Worm (Caenorhabditis elegans) whole organism, L1 larva: ENCODE results near the gene ZK688.4.

Experiments
- C16A3.4 ChIP-seq: fragments of 150-350 bp; optimal IDR thresholded peaks from 2 replicates; lab custom pipeline; 2014; ENCODE audit warnings: missing biosample characterization, missing genetic modification characterization
- C34B4.2 ChIP-seq: sonication (generic microtip); optimal IDR thresholded peaks from 2 replicates; lab custom pipeline; 2017; ENCODE audit warnings: mild to moderate bottlenecking, missing genetic modification characterization, missing compliant biosample characterization
- F16B12.6 ChIP-seq: fragments of 150-350 bp; optimal IDR thresholded peaks from 2 replicates; lab custom pipeline; 2014; ENCODE audit warnings: missing biosample characterization, missing genetic modification characterization
- Y116A8C.19 ChIP-seq: sonication (generic microtip); optimal IDR thresholded peaks from 2 replicates; lab custom pipeline; 2016; ENCODE audit warnings: missing compliant biosample characterization, missing genetic modification characterization, borderline replicate concordance
- aha-1 ChIP-seq: fragments of 150-350 bp; optimal IDR thresholded peaks from 2 replicates; lab custom pipeline; 2014; ENCODE audit warnings: missing biosample characterization, missing genetic modification characterization
- alr-1 ChIP-seq: fragments of 200-800 bp; sonication (Bioruptor generic); optimal IDR thresholded peaks from 2 replicates; lab custom pipeline; 2018; ENCODE audit warnings: borderline replicate concordance, mild to moderate bottlenecking, missing genetic modification characterization, missing compliant biosample characterization
- blmp-1 ChIP-seq: fragments of 150-350 bp; optimal IDR thresholded peaks from 2 replicates; lab custom pipeline; 2014; ENCODE audit warnings: missing biosample characterization, missing genetic modification characterization
- ceh-63 ChIP-seq: fragments of 200-800 bp; sonication (Bioruptor generic); optimal IDR thresholded peaks from 2 replicates; lab custom pipeline; 2018; ENCODE audit warnings: mild to moderate bottlenecking, missing genetic modification characterization, missing compliant biosample characterization
- ceh-8 ChIP-seq: fragments of 200-800 bp; sonication (Bioruptor generic); optimal IDR thresholded peaks from 2 replicates; lab custom pipeline; 2018; ENCODE audit warnings: mild to moderate bottlenecking, missing genetic modification characterization, moderate library complexity, missing compliant biosample characterization
- ceh-82 ChIP-seq, 3 experiments: fragments of 150-350 bp in 1 of 3; sonication (generic microtip) in 2 of 3; optimal IDR thresholded peaks; 2 replicates each; lab custom pipeline; 2014 to 2017; ENCODE audit warnings: missing biosample characterization in 3 of 3, missing genetic modification characterization in 3 of 3
- ces-1 ChIP-seq: fragments of 150-350 bp; optimal IDR thresholded peaks from 2 replicates; lab custom pipeline; 2014; ENCODE audit warnings: missing biosample characterization, missing genetic modification reagents, missing genetic modification characterization
- dpl-1 ChIP-seq, 3 experiments: fragments of 150-350 bp in 2 of 3; sonication (generic microtip) in 1 of 3; optimal IDR thresholded peaks; 2 replicates each; lab custom pipeline; 2014 to 2017; ENCODE audit warnings: missing biosample characterization in 3 of 3, missing genetic modification characterization in 3 of 3, missing genetic modification reagents in 3 of 3
- efl-1 ChIP-seq, 4 experiments: fragments of 150-350 bp; optimal IDR thresholded peaks in 3 of 4; peaks in 1 of 4; 1 replicate in 1 of 4; 2 replicates in 3 of 4; lab custom pipeline; 2014; ENCODE audit warnings: missing biosample characterization in 2 of 4, missing genetic modification characterization in 2 of 4, missing genetic modification reagents in 2 of 4
- efl-3 ChIP-seq: fragments of 200-800 bp; sonication (Bioruptor generic); optimal IDR thresholded peaks from 2 replicates; lab custom pipeline; 2018; ENCODE audit warnings: mild to moderate bottlenecking, missing genetic modification characterization, missing compliant biosample characterization
- egl-27 ChIP-seq, 2 experiments: fragments of 150-350 bp in 1 of 2; sonication (generic microtip); optimal IDR thresholded peaks; 3 replicates each; lab custom pipeline; 2017 to 2018; ENCODE audit warnings: missing biosample characterization in 2 of 2, missing genetic modification characterization in 2 of 2, missing genetic modification reagents in 2 of 2
- elt-2 ChIP-seq: sonication (generic microtip); optimal IDR thresholded peaks from 2 replicates; lab custom pipeline; 2016; ENCODE audit warnings: missing genetic modification characterization, mild to moderate bottlenecking, inconsistent platforms, missing compliant biosample characterization, missing genetic modification reagents
- elt-3 ChIP-seq, 6 experiments: fragments of 150-350 bp in 1 of 6; sonication (generic microtip); optimal IDR thresholded peaks; 2 replicates each; lab custom pipeline; 2017 to 2018; ENCODE audit warnings: missing biosample characterization in 6 of 6, missing genetic modification characterization in 6 of 6, inconsistent platforms in 1 of 6
- ets-5 ChIP-seq: fragments of 200-800 bp; sonication (Bioruptor generic); IDR thresholded peaks from 2 replicates; pipeline ENCODE4 v1.3.6; 2022; ENCODE audit warnings: missing genetic modification characterization, missing compliant biosample characterization
- hlh-4 ChIP-seq: sonication (generic microtip); optimal IDR thresholded peaks from 2 replicates; lab custom pipeline; 2016; ENCODE audit warnings: mild to moderate bottlenecking, missing genetic modification characterization, missing compliant biosample characterization
- isw-1 ChIP-seq: fragments of 200-800 bp; sonication (Bioruptor generic); IDR thresholded peaks from 2 replicates; pipeline ENCODE4 v1.3.6; 2022; ENCODE audit warnings: missing genetic modification characterization, missing compliant biosample characterization
- jun-1 ChIP-seq: fragments of 150-350 bp; optimal IDR thresholded peaks from 2 replicates; lab custom pipeline; 2014; ENCODE audit warnings: missing biosample characterization, missing genetic modification reagents, missing genetic modification characterization
- lin-14 ChIP-seq: fragments of 200-800 bp; sonication (Bioruptor generic); optimal IDR thresholded peaks from 2 replicates; lab custom pipeline; 2018; ENCODE audit warnings: mild to moderate bottlenecking, missing genetic modification characterization, moderate library complexity, missing compliant biosample characterization
- lin-35 ChIP-seq, 2 experiments: fragments of 150-350 bp; optimal IDR thresholded peaks; 2 replicates each; lab custom pipeline; 2014; ENCODE audit warnings: missing biosample characterization in 2 of 2, missing genetic modification characterization in 2 of 2, missing genetic modification reagents in 2 of 2
- lin-39 ChIP-seq: fragments of 150-350 bp; optimal IDR thresholded peaks from 2 replicates; lab custom pipeline; 2014; ENCODE audit warnings: missing biosample characterization, missing genetic modification reagents, missing genetic modification characterization
- lsy-2 ChIP-seq, 2 experiments: fragments of 150-350 bp; optimal IDR thresholded peaks; 2 replicates each; lab custom pipeline; 2014; ENCODE audit warnings: missing biosample characterization in 2 of 2, missing genetic modification characterization in 2 of 2
- mdl-1 ChIP-seq, 2 experiments: fragments of 150-350 bp; optimal IDR thresholded peaks; 2 replicates each; lab custom pipeline; 2014 to 2017; ENCODE audit warnings: missing biosample characterization in 2 of 2, missing genetic modification characterization in 2 of 2, inconsistent platforms in 1 of 2
- mef-2 ChIP-seq: fragments of 150-350 bp; optimal IDR thresholded peaks from 2 replicates; lab custom pipeline; 2014; ENCODE audit warnings: missing biosample characterization, missing genetic modification characterization
- mep-1 ChIP-seq: fragments of 150-350 bp; optimal IDR thresholded peaks from 2 replicates; lab custom pipeline; 2014; ENCODE audit warnings: missing biosample characterization, missing genetic modification characterization
- nhr-11 ChIP-seq: fragments of 150-350 bp; optimal IDR thresholded peaks from 2 replicates; lab custom pipeline; 2014; ENCODE audit warnings: missing biosample characterization, missing genetic modification characterization
- nhr-12 ChIP-seq: sonication (generic microtip); optimal IDR thresholded peaks from 2 replicates; lab custom pipeline; 2017; ENCODE audit warnings: missing biosample characterization, missing genetic modification characterization
- nhr-20 ChIP-seq: sonication (generic microtip); optimal IDR thresholded peaks from 2 replicates; lab custom pipeline; 2016; ENCODE audit warnings: mild to moderate bottlenecking, missing genetic modification characterization, missing compliant biosample characterization
- nhr-47 ChIP-seq: sonication (generic microtip); optimal IDR thresholded peaks from 2 replicates; lab custom pipeline; 2016; ENCODE audit warnings: mild to moderate bottlenecking, missing genetic modification characterization, moderate library complexity, missing compliant biosample characterization
- nhr-76 ChIP-seq: sonication (generic microtip); optimal IDR thresholded peaks from 2 replicates; lab custom pipeline; 2017; ENCODE audit warnings: missing biosample characterization, missing genetic modification characterization
- nhr-77 ChIP-seq: fragments of 150-350 bp; optimal IDR thresholded peaks from 2 replicates; lab custom pipeline; 2014; ENCODE audit warnings: missing biosample characterization, missing genetic modification characterization
- nhr-85 ChIP-seq: sonication (generic microtip); peaks from one replicate; lab custom pipeline; 2016; ENCODE audit warnings: missing genetic modification characterization, inconsistent platforms, missing compliant biosample characterization
- nhr-90 ChIP-seq: sonication (generic microtip); optimal IDR thresholded peaks from 2 replicates; lab custom pipeline; 2016; ENCODE audit warnings: mild to moderate bottlenecking, missing genetic modification characterization, missing compliant biosample characterization; ENCODE audit not compliant: poor library complexity
- rnt-1 ChIP-seq: sonication (generic microtip); optimal IDR thresholded peaks from 2 replicates; lab custom pipeline; 2016; ENCODE audit warnings: mild to moderate bottlenecking, missing genetic modification characterization, moderate library complexity, missing compliant biosample characterization
- skn-1 ChIP-seq: fragments of 150-350 bp; optimal IDR thresholded peaks from 2 replicates; lab custom pipeline; 2014; ENCODE audit warnings: missing biosample characterization, missing genetic modification characterization
- snpc-4 ChIP-seq: fragments of 150-350 bp; optimal IDR thresholded peaks from 2 replicates; lab custom pipeline; 2014; ENCODE audit warnings: missing biosample characterization, missing genetic modification characterization
- snu-23 ChIP-seq: sonication (generic microtip); optimal IDR thresholded peaks from 2 replicates; lab custom pipeline; 2016; ENCODE audit warnings: missing genetic modification characterization, missing compliant biosample characterization
- sup-37 ChIP-seq: fragments of 200-800 bp; sonication (Bioruptor generic); optimal IDR thresholded peaks from 2 replicates; lab custom pipeline; 2018; ENCODE audit warnings: mild to moderate bottlenecking, missing genetic modification characterization, missing compliant biosample characterization
- swsn-7 ChIP-seq: sonication (generic microtip); optimal IDR thresholded peaks from 2 replicates; lab custom pipeline; 2016; ENCODE audit warnings: missing genetic modification characterization, missing compliant biosample characterization
- tlp-1 ChIP-seq: fragments of 150-350 bp; optimal IDR thresholded peaks from 2 replicates; lab custom pipeline; 2014; ENCODE audit warnings: missing biosample characterization, missing genetic modification characterization
- unc-130 ChIP-seq: fragments of 150-350 bp; optimal IDR thresholded peaks from 2 replicates; lab custom pipeline; 2017; ENCODE audit warnings: missing biosample characterization, missing genetic modification characterization, inconsistent platforms
- unc-86 ChIP-seq: sonication (generic microtip); optimal IDR thresholded peaks from 2 replicates; lab custom pipeline; 2016; ENCODE audit warnings: missing genetic modification characterization, missing compliant biosample characterization
- vab-15 ChIP-seq: sonication (generic microtip); optimal IDR thresholded peaks from 2 replicates; lab custom pipeline; 2017; ENCODE audit warnings: missing genotype, mild to moderate bottlenecking, missing genetic modification characterization, missing compliant biosample characterization
- ztf-11 ChIP-seq, 2 experiments: sonication (generic microtip); optimal IDR thresholded peaks; 2 replicates each; lab custom pipeline; 2016 to 2017; ENCODE audit warnings: missing genetic modification characterization in 2 of 2, missing biosample characterization in 1 of 2, missing compliant biosample characterization in 1 of 2

ZK688.4 gene

DNA sequence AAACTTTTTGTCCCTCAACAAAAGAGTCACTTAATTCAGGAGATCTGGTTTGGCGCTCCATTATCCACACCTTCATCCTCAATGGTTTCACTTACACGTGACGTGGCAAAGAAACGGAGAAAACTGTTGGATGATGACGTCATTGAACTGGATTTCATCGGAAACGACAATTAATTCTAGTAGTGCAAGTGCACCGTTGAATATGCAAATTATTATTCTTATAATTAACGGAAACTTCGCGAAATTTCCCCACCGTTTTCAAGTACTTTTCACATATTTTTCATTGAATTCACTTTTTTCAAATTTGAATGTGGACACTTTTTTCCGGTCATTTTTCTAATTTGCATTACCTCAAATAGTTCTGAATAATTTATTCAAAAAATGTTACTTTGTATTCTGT lies 14.4 kb downstream of the ZK688.4 start, which contains the start of gene ZK688.1:
Gene ZK688.1, plus strand, starts transcription at position 301 of the 400 bp plus-strand sequence.
- TF ChIP-seq jun-1: no peak
- no peak for TF ChIP-seq aha-1 (tag; lab: Kevin White, UChicago)
- no peak for TF ChIP-seq efl-1 (optimal IDR thresholded peaks at IDR 0.05; lab: Kevin White, UChicago)
- TF ChIP-seq efl-1 (GFP tag; optimal IDR thresholded peaks at IDR 0.05 in 1 of 2; lab: Kevin White, UChicago): peak in 1 of 2 experiments; percentile 52

DNA sequence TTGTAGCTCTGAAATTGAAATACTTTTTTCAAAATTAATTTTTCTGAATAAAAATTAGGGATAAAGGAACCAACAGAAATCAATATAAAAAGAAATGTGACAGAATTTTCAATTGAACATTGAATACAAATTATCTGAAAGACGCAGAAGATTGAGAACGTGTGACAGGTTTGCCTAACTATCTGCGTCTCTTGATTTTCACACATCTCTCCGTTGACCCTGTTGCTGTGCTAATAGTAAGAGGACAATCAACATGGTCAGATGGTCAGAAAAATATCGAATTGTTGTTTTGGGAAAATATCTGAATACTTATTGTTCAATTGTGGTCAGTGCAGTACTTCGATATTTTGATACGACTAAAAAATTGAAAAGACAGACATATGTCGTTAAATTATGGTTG lies 16.8 kb downstream of the ZK688.4 start, which contains the start of gene ZK688.7:
Gene ZK688.7, minus strand, starts transcription at position 14 of the 400 bp plus-strand sequence.
- TF ChIP-seq ceh-8 (GFP tag; lab: Kevin White, UChicago) (no peak), efl-1 (optimal IDR thresholded peaks at IDR 0.05; lab: Kevin White, UChicago) (peak; percentile 1 to 30), efl-1 (GFP tag; optimal IDR thresholded peaks at IDR 0.05 in 1 of 2; lab: Kevin White, UChicago) (peak; percentile 19 to 71), nhr-90 (tag; lab: Kevin White, UChicago) (peak; percentile 11), mdl-1 (tag; optimal IDR thresholded peaks at IDR 0.05; lab: Kevin White, UChicago) (peak in 1 of 2 experiments; percentile 15), sup-37 (GFP tag; lab: Kevin White, UChicago) (no peak), elt-3 (tag; optimal IDR thresholded peaks at IDR 0.05; lab: Kevin White, UChicago) (peak in 1 of 6 experiments; percentile 63), blmp-1 (tag; lab: Kevin White, UChicago) (peak; percentile 37), ztf-11 (tag; optimal IDR thresholded peaks at IDR 0.05; lab: Kevin White, UChicago) (no peak), lin-14 (GFP tag; lab: Kevin White, UChicago) (peak; percentile 81), dpl-1 (GFP tag; optimal IDR thresholded peaks at IDR 0.05; lab: Kevin White, UChicago) (peak; percentile 8 to 34 (median 33)), ceh-82 (tag; optimal IDR thresholded peaks at IDR 0.05; lab: Kevin White, UChicago) (no peak), rnt-1 (tag; lab: Kevin White, UChicago) (no peak), nhr-47 (tag; lab: Kevin White, UChicago) (no peak), nhr-12 (no peak), snu-23 (GFP tag; lab: Kevin White, UChicago) (peak; percentile 70), snpc-4 (no peak), ces-1 (GFP tag; lab: Kevin White, UChicago) (no peak), nhr-11 (tag; lab: Kevin White, UChicago) (no peak), Y116A8C.19 (tag; lab: Kevin White, UChicago) (no peak), nhr-77 (no peak), unc-130 (tag; lab: Kevin White, UChicago) (no peak), elt-2 (tag; lab: Kevin White, UChicago) (no peak), nhr-85 (tag; lab: Kevin White, UChicago) (peak; percentile 66), nhr-20 (tag; lab: Kevin White, UChicago) (peak; percentile 57), lsy-2 (tag; optimal IDR thresholded peaks at IDR 0.05; lab: Kevin White, UChicago) (peak in 1 of 2 experiments; percentile 15), mep-1 (peak; percentile 51), lin-35 (GFP tag; optimal IDR thresholded peaks at IDR 0.05; lab: Kevin White, UChicago) (peak in 1 of 2 experiments; percentile 68), egl-27 (tag; optimal IDR thresholded peaks at IDR 0.05; lab: Kevin White, UChicago) (no peak)

DNA sequence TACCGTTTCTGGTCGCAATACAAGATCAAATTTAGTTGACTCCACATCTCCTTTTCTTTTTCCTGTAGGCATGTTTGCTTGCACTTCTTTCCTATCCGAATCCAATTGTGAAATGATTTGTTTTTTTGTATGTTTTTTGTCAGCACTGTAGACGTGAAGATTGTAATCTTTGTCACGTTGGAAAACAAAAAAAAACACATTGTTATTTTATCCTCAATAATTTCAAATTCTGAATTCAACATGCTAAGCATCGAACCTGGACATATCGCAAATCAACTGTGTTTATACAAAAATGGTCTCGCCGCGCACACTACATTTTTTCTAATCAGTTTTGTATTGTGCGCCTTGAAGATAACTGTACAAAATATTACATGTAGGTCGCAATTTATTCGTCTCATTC lies 18.7 kb downstream of the ZK688.4 start, which contains the start of gene ZK688.12:
Gene ZK688.12, minus strand, starts transcription at position 101 of the 400 bp plus-strand sequence.
- TF ChIP-seq F16B12.6 (no peak), isw-1 (GFP tag; lab: Robert Waterston, UW) (no peak), nhr-77 (no peak)

DNA sequence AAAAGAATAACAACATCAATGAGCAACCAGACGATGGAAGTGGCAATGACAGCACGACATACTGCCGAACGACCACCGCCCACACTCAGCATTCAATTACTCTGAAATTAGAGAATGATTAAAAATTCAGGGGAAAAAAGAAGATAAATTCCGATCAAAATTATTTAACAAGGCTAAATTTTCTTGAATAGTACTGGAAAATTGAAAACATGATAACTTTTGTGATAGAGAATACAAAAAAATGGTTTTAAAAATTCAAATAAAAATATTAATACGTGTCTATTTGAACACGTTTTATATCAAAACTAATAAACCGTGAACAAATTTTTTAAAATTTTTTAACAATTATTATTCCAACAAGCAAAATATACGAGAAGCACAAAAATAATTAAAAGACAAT lies 22.8 kb downstream of the ZK688.4 start, which contains the start of gene gly-3:
Gene gly-3, minus strand, starts transcription at position 101 of the 400 bp plus-strand sequence.
- no peak for TF ChIP-seq hlh-4 (tag; lab: Kevin White, UChicago)
- no peak for TF ChIP-seq mef-2
- TF ChIP-seq nhr-76 (tag; lab: Kevin White, UChicago): no peak
- TF ChIP-seq C16A3.4 (tag; lab: Kevin White, UChicago): no peak
- TF ChIP-seq ets-5 (GFP tag; lab: Robert Waterston, UW): no peak
- no peak for TF ChIP-seq skn-1 (tag; lab: Kevin White, UChicago)
- TF ChIP-seq lin-39: no peak
- TF ChIP-seq nhr-20 (tag; lab: Kevin White, UChicago): no peak
- no peak for TF ChIP-seq isw-1 (GFP tag; lab: Robert Waterston, UW)
- TF ChIP-seq alr-1 (tag; lab: Kevin White, UChicago): no peak
- TF ChIP-seq unc-86 (tag; lab: Kevin White, UChicago): no peak
- TF ChIP-seq efl-3: no peak
- no peak for TF ChIP-seq vab-15 (tag; lab: Kevin White, UChicago)
- no peak for TF ChIP-seq snpc-4
- no peak for TF ChIP-seq C34B4.2 (tag; lab: Kevin White, UChicago)
- TF ChIP-seq ceh-63 (GFP tag; lab: Kevin White, UChicago): no peak
- TF ChIP-seq swsn-7 (tag; lab: Kevin White, UChicago): no peak
- no peak for TF ChIP-seq tlp-1 (tag; lab: Kevin White, UChicago)
- TF ChIP-seq lin-35 (GFP tag; optimal IDR thresholded peaks at IDR 0.05; lab: Kevin White, UChicago): no peak
